Worm (Caenorhabditis elegans): ENCODE measurements around the gene C34D4.2.

DNA sequence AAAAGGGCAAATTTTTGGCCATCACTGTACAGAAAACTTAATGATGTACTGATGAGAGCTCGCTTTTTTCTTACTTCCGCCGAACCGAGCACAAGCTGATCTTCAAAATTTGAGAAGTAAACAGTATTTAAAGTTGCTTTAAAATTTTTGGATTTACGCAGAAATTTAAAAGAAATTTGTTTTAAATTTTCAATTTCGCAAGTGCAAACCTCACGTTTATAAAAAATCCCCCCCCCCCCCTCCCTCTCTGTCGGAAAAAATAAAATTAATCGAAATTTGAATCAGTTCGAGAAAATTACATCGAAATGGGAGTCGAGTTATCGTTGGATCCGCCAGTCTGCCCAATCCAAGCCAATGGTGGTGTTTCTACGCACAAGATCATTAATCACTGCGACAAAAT, 1.1 kb upstream of the C34D4.2 start, which contains the start of gene C34D4.3:
- no peak for TF ChIP-seq ceh-9 (tag; optimal IDR thresholded peaks at IDR 0.05)
- no peak for TF ChIP-seq ahr-1 (tag; optimal IDR thresholded peaks at IDR 0.05)
- no peak for TF ChIP-seq npax-4 (tag; optimal IDR thresholded peaks at IDR 0.05)
- no peak for TF ChIP-seq unc-42 (tag; optimal IDR thresholded peaks at IDR 0.05)
- no peak for TF ChIP-seq ref-2 (tag; optimal IDR thresholded peaks at IDR 0.05)
- no peak for TF ChIP-seq ama-1 (optimal IDR thresholded peaks at IDR 0.05)
- TF ChIP-seq pha-2 (tag; optimal IDR thresholded peaks at IDR 0.05): no peak
- TF ChIP-seq C08G9.2 (tag; optimal IDR thresholded peaks at IDR 0.05): no peak
- TF ChIP-seq pha-4 (tag; optimal IDR thresholded peaks at IDR 0.05): no peak
- no peak for TF ChIP-seq gmeb-2 (tag; optimal IDR thresholded peaks at IDR 0.05)
- TF ChIP-seq ceh-45 (GFP tag; IDR thresholded peaks at IDR 0.05): no peak
- no peak for TF ChIP-seq pag-3 (tag; optimal IDR thresholded peaks at IDR 0.05; ENCODE audit: borderline replicate concordance)
- TF ChIP-seq K09A11.1 (tag; optimal IDR thresholded peaks at IDR 0.05; ENCODE audit: insufficient read depth): no peak
- TF ChIP-seq C38D4.7 (GFP tag; optimal IDR thresholded peaks at IDR 0.05): no peak

Measured in whole organism, late embryonic.